Worm (Caenorhabditis elegans) whole organism, midembryonic: ENCODE measurements around the gene W07E6.5.
A peak's percentile ranks its signal among the peaks of the same experiment; 100 is the strongest.

Experiments used
- T22C8.4 ChIP-seq: fragments of 200-800 bp; sonication (Bioruptor generic); IDR thresholded peaks from 2 replicates; pipeline ENCODE4 v1.3.6; 2022; ENCODE audit warnings: missing genetic modification characterization, missing compliant biosample characterization
- cog-1 ChIP-seq: sonication (generic microtip); optimal IDR thresholded peaks from 2 replicates; lab custom pipeline; 2016; ENCODE audit warnings: missing genetic modification characterization, missing compliant biosample characterization
- flt-1 ChIP-seq: fragments of 200-800 bp; sonication (Bioruptor generic); IDR thresholded peaks from 2 replicates; pipeline ENCODE4 v1.3.6; 2022; ENCODE audit warnings: missing genetic modification characterization, missing compliant biosample characterization
- klf-2 ChIP-seq: fragments of 200-800 bp; sonication (Bioruptor generic); conservative IDR thresholded peaks from 2 replicates; pipeline ENCODE4 v1.3.6; 2022; ENCODE audit warnings: missing genetic modification reagents, missing genetic modification characterization, missing compliant biosample characterization
- med-1 ChIP-seq: sonication (generic microtip); optimal IDR thresholded peaks from 2 replicates; lab custom pipeline; 2017; ENCODE audit warnings: missing genetic modification characterization, mild to moderate bottlenecking, missing compliant biosample characterization, antibody characterized with exemption, missing genetic modification reagents; ENCODE audit not compliant: insufficient read depth
- ref-1 ChIP-seq: fragments of 200-800 bp; sonication (Bioruptor generic); conservative IDR thresholded peaks from 2 replicates; pipeline ENCODE4 v1.3.6; 2022; ENCODE audit warnings: missing genetic modification reagents, missing genetic modification characterization, missing compliant biosample characterization
- tab-1 ChIP-seq: fragments of 200-800 bp; sonication (Bioruptor generic); IDR thresholded peaks from 2 replicates; pipeline ENCODE4 v1.3.6; 2022; ENCODE audit warnings: missing genetic modification characterization, missing compliant biosample characterization
- ztf-23 ChIP-seq: fragments of 200-800 bp; sonication (Bioruptor generic); IDR thresholded peaks from 2 replicates; pipeline ENCODE4 v1.3.6; 2022; ENCODE audit warnings: missing genetic modification reagents, missing genetic modification characterization, missing compliant biosample characterization
- ztf-29 ChIP-seq: fragments of 200-800 bp; sonication (Bioruptor generic); IDR thresholded peaks from 2 replicates; pipeline ENCODE4 v1.3.6; 2022; ENCODE audit warnings: missing genetic modification reagents, missing genetic modification characterization, missing compliant biosample characterization

W07E6.5 gene

DNA sequence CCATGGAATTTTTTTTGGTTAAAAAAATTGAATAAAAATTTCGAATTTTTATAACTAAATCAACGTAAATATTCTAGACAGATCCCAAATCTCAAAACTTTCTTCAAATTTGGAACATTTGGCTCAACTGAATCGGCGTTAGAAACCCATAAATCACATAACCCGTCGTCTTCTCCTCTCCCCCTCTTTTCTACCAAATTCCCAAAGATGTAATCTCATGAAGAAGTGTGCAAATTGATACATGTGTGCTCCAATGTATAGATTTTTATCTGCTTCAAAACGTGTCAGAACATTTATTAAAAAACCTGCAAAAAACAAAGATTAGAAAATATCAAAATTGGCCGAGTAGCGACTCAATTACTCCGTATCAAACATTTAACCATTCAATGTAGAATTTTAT lies 39.3 kb downstream of the W07E6.5 start:
- TF ChIP-seq tab-1 (GFP tag; lab: Robert Waterston, UW) (no peak), T22C8.4 (GFP tag; lab: Robert Waterston, UW) (no peak), ref-1 (GFP tag; lab: Robert Waterston, UW) (no peak), med-1 (no peak), klf-2 (GFP tag; lab: Robert Waterston, UW) (no peak), flt-1 (GFP tag; lab: Robert Waterston, UW) (no peak)

DNA sequence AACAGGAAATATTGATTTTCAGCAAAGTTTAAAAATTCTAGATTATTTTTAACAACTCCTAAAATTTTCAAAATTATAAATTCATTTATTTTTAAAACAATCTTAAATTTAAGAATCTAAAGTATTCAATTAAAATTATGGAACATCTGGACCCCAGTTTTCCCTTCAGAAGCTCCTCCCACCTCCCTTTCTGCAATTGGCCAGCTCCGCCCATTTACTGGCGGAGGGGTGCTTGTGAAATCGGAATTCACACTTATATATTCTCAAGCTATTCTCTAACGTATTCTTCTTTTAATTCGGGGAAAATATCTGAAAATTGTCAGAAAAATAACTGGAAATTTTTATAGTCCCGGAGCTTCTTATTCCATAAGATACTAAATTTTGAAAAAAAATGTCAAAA lies 42.5 kb downstream of the W07E6.5 start, which contains the start of gene mab-9:
Gene mab-9, plus strand, starts transcription at position 260 of the 400 bp plus-strand sequence.
- no peak for TF ChIP-seq ref-1 (GFP tag; lab: Robert Waterston, UW)
- no peak for TF ChIP-seq klf-2 (GFP tag; lab: Robert Waterston, UW)
- no peak for TF ChIP-seq ztf-23
- TF ChIP-seq flt-1 (GFP tag; lab: Robert Waterston, UW) = no peak
- TF ChIP-seq ztf-29 = no peak
- no peak for TF ChIP-seq T22C8.4 (GFP tag; lab: Robert Waterston, UW)
- no peak for TF ChIP-seq tab-1 (GFP tag; lab: Robert Waterston, UW)
- no peak for TF ChIP-seq med-1
- no peak for TF ChIP-seq cog-1

- TF ChIP-seq ref-1 (GFP tag; lab: Robert Waterston, UW) (no peak), med-1 (no peak), tab-1 (GFP tag; lab: Robert Waterston, UW) (no peak), ztf-29 (no peak), flt-1 (GFP tag; lab: Robert Waterston, UW) (no peak), klf-2 (GFP tag; lab: Robert Waterston, UW) (no peak)
Measured at ce11 chrII:521720-522119, 48.4 kb downstream of the W07E6.5 start.

- TF ChIP-seq tab-1 (GFP tag; lab: Robert Waterston, UW) (no peak), cog-1 (no peak), ref-1 (GFP tag; lab: Robert Waterston, UW) (no peak), ztf-23 (no peak), ztf-29 (no peak), klf-2 (GFP tag; lab: Robert Waterston, UW) (no peak), T22C8.4 (GFP tag; lab: Robert Waterston, UW) (no peak), med-1 (no peak), flt-1 (GFP tag; lab: Robert Waterston, UW) (no peak)
Measured at ce11 chrII:522302-522701, 49.0 kb downstream of the W07E6.5 start, which contains the start of gene slc-36.2. Gene slc-36.2, plus strand, starts transcription at chrII:522602.

ce11 chrII:526375-526774 lies 53.1 kb downstream of the W07E6.5 start, which contains the start of gene lgc-34:
Gene lgc-34, plus strand, starts transcription at chrII:526574.
- TF ChIP-seq T22C8.4 (GFP tag; lab: Robert Waterston, UW) (no peak), tab-1 (GFP tag; lab: Robert Waterston, UW) (no peak), ztf-29 (no peak), med-1 (no peak), cog-1 (no peak), ztf-23 (0 out of 2 replicates have a peak, but pooled peaks have one; percentile 20), flt-1 (GFP tag; lab: Robert Waterston, UW) (no peak), klf-2 (GFP tag; lab: Robert Waterston, UW) (no peak), ref-1 (GFP tag; lab: Robert Waterston, UW) (no peak)
